Fruit fly (Drosophila melanogaster) whole organism, pupa: ENCODE results near the gene cass.

Source experiments
- CG10348 ChIP-seq: fragments of 200-800 bp; sonication (Bioruptor generic); IDR thresholded peaks from 2 replicates; pipeline ENCODE4 v1.3.6; 2022; ENCODE audit warnings: missing biosample characterization, missing genetic modification characterization
- CG12605 ChIP-seq: fragments of 200-800 bp; sonication (Bioruptor generic); IDR thresholded peaks from 2 replicates; pipeline ENCODE4 v1.3.6; 2022; ENCODE audit warnings: missing biosample characterization, missing genetic modification characterization
- CG13204 ChIP-seq: fragments of 200-800 bp; sonication (Bioruptor generic); optimal IDR thresholded peaks from 2 replicates; lab custom pipeline; 2018; ENCODE audit warnings: missing biosample characterization, mild to moderate bottlenecking, missing genetic modification characterization, moderate library complexity
- CG14655 ChIP-seq: fragments of 200-800 bp; sonication (Bioruptor generic); optimal IDR thresholded peaks from 3 replicates; lab custom pipeline; 2017; ENCODE audit warnings: mild to moderate bottlenecking, missing biosample characterization, missing genetic modification reagents, missing genetic modification characterization
- CG15710 ChIP-seq: fragments of 200-800 bp; sonication (Bioruptor generic); optimal IDR thresholded peaks from 2 replicates; lab custom pipeline; 2018; ENCODE audit warnings: missing biosample characterization, mild to moderate bottlenecking, missing genetic modification characterization, moderate library complexity
- CG17806 ChIP-seq: fragments of 200-800 bp; sonication (Bioruptor generic); optimal IDR thresholded peaks from 2 replicates; lab custom pipeline; 2018; ENCODE audit warnings: missing biosample characterization, mild to moderate bottlenecking, missing genetic modification characterization, moderate library complexity
- CG32121 ChIP-seq: fragments of 200-800 bp; sonication (Bioruptor generic); IDR thresholded peaks from 2 replicates; pipeline ENCODE4 v1.3.6; 2022; ENCODE audit warnings: missing biosample characterization, missing genetic modification characterization
- CG34367 ChIP-seq: fragments of 200-800 bp; sonication (Bioruptor generic); optimal IDR thresholded peaks from 2 replicates; lab custom pipeline; 2018; ENCODE audit warnings: missing biosample characterization, mild to moderate bottlenecking, missing genetic modification characterization
- CG4496 ChIP-seq: fragments of 200-800 bp; sonication (Bioruptor generic); IDR thresholded peaks from 3 replicates; pipeline ENCODE4 v1.3.6; 2022; ENCODE audit warnings: missing biosample characterization, missing genetic modification characterization
- CG8159 ChIP-seq: fragments of 200-800 bp; sonication (Bioruptor generic); optimal IDR thresholded peaks from 3 replicates; lab custom pipeline; 2018; ENCODE audit warnings: missing biosample characterization, mild to moderate bottlenecking, missing genetic modification characterization, moderate library complexity
- CG8301 ChIP-seq: fragments of 200-800 bp; sonication (Bioruptor generic); optimal IDR thresholded peaks from 2 replicates; lab custom pipeline; 2018; ENCODE audit warnings: missing biosample characterization, mild to moderate bottlenecking, missing genetic modification characterization
- CG9948 ChIP-seq: fragments of 200-800 bp; sonication (Bioruptor generic); optimal IDR thresholded peaks from 2 replicates; lab custom pipeline; 2018; ENCODE audit warnings: missing biosample characterization, mild to moderate bottlenecking, missing genetic modification characterization, moderate library complexity
- D1 ChIP-seq: fragments of 200-800 bp; sonication (Bioruptor generic); optimal IDR thresholded peaks from 2 replicates; lab custom pipeline; 2018; ENCODE audit warnings: missing biosample characterization, mild to moderate bottlenecking, missing genetic modification characterization, moderate library complexity
- EcR ChIP-seq: fragments of 200-800 bp; sonication (Bioruptor generic); optimal IDR thresholded peaks from 3 replicates; lab custom pipeline; 2019; ENCODE audit warnings: missing biosample characterization, missing genetic modification characterization, mild to moderate bottlenecking, moderate library complexity, missing genetic modification reagents
- Ets98B ChIP-seq: fragments of 200-800 bp; sonication (Bioruptor generic); IDR thresholded peaks from 2 replicates; pipeline ENCODE4 v1.3.6; 2022; ENCODE audit warnings: missing biosample characterization, missing genetic modification characterization
- Pif1A ChIP-seq: fragments of 200-800 bp; sonication (Bioruptor generic); optimal IDR thresholded peaks from 3 replicates; lab custom pipeline; 2016; ENCODE audit warnings: missing biosample characterization, missing genetic modification characterization
- Pif1B ChIP-seq: fragments of 200-800 bp; sonication (Bioruptor generic); optimal IDR thresholded peaks from 3 replicates; lab custom pipeline; 2016; ENCODE audit warnings: missing biosample characterization, missing genetic modification characterization
- Snoo ChIP-seq: fragments of 200-800 bp; sonication (Bioruptor generic); optimal IDR thresholded peaks from 3 replicates; lab custom pipeline; 2017; ENCODE audit warnings: missing biosample characterization, mild to moderate bottlenecking, missing genetic modification characterization, inconsistent platforms
- fd96Ca ChIP-seq: fragments of 200-800 bp; sonication (Bioruptor generic); IDR thresholded peaks from 3 replicates; pipeline ENCODE4 v1.3.6; 2022; ENCODE audit warnings: missing biosample characterization, missing genetic modification characterization
- gl ChIP-seq: fragments of 200-800 bp; sonication (Bioruptor generic); optimal IDR thresholded peaks from 2 replicates; lab custom pipeline; 2018; ENCODE audit warnings: missing biosample characterization, mild to moderate bottlenecking, missing genetic modification characterization
- rn ChIP-seq: fragments of 200-800 bp; sonication (Bioruptor generic); IDR thresholded peaks from 2 replicates; pipeline ENCODE4 v1.3.6; 2022; ENCODE audit warnings: missing biosample characterization, missing genetic modification characterization

The cass gene

DNA sequence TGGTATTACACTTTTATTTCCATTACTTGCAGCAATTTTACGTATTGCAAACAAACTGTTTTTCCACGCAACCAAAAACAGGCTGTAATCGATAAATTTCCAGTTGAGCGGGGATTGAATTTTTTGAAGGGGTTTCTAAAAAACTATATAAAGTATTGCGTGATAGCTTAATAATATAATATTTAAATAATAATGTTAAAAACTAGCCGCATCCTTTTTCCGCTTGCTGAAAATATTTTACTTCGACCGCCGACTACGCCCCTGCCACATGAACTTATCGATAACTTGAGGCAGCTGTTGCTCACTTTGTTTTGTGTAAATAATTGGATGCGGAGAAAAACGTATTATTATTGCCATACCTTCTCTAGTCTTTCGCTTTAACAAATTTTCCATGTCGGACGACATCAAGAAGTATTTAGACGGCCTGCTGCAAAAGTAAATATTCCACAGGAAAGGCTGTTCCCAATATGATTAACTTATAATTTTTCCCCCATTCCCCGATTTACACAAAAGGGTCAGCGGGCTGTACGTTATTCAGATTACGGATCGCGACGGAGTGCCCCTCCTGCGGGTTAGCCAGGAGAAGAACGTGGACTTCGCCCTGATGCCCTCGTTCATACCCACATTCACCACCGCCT, 3.4 kb upstream of the cass start, which contains the start of the genes fws and Lamtor3:
Gene fws, minus strand, starts transcription at position 87 of the 638 bp plus-strand sequence.
Gene Lamtor3, plus strand, starts transcription at position 289 of the 638 bp plus-strand sequence.
- peak; percentile 98 for TF ChIP-seq Pif1A (GFP tag; lab: Kevin White, UChicago)
- TF ChIP-seq CG8301, result peak; percentile 99
- peak; percentile 100 for TF ChIP-seq CG4496 (GFP tag; lab: Robert Waterston, UW)
- TF ChIP-seq EcR (GFP tag; lab: Kevin White, UChicago), result peak; percentile 41
- peak; percentile 99 for TF ChIP-seq CG14655 (GFP tag; lab: Kevin White, UChicago)
- peak; percentile 99 for TF ChIP-seq rn (GFP tag; lab: Robert Waterston, UW)
- TF ChIP-seq fd96Ca (GFP tag; lab: Robert Waterston, UW), result peak; percentile 100
- TF ChIP-seq CG9948 (tag; lab: Kevin White, UChicago), result peak; percentile 99
- TF ChIP-seq CG15710 (tag; lab: Kevin White, UChicago), result peak; percentile 99
- TF ChIP-seq CG8159 (tag; lab: Kevin White, UChicago), result peak; percentile 99
- peak; percentile 99 for TF ChIP-seq Pif1B
- TF ChIP-seq CG17806 (tag; lab: Kevin White, UChicago), result peak; percentile 99
- TF ChIP-seq CG34367 (tag; lab: Kevin White, UChicago), result peak; percentile 98
- peak; percentile 100 for TF ChIP-seq Ets98B (GFP tag; lab: Robert Waterston, UW)
- TF ChIP-seq D1, result peak; percentile 96
- TF ChIP-seq gl (tag; lab: Kevin White, UChicago), result peak; percentile 95
- peak; percentile 99 for TF ChIP-seq Snoo (tag; lab: Kevin White, UChicago)
- TF ChIP-seq CG32121 (GFP tag; lab: Robert Waterston, UW), result peak; percentile 99
- TF ChIP-seq CG13204 (GFP tag; lab: Kevin White, UChicago), result no peak
- peak; percentile 99 for TF ChIP-seq CG12605
- peak; percentile 98 for TF ChIP-seq CG10348

DNA sequence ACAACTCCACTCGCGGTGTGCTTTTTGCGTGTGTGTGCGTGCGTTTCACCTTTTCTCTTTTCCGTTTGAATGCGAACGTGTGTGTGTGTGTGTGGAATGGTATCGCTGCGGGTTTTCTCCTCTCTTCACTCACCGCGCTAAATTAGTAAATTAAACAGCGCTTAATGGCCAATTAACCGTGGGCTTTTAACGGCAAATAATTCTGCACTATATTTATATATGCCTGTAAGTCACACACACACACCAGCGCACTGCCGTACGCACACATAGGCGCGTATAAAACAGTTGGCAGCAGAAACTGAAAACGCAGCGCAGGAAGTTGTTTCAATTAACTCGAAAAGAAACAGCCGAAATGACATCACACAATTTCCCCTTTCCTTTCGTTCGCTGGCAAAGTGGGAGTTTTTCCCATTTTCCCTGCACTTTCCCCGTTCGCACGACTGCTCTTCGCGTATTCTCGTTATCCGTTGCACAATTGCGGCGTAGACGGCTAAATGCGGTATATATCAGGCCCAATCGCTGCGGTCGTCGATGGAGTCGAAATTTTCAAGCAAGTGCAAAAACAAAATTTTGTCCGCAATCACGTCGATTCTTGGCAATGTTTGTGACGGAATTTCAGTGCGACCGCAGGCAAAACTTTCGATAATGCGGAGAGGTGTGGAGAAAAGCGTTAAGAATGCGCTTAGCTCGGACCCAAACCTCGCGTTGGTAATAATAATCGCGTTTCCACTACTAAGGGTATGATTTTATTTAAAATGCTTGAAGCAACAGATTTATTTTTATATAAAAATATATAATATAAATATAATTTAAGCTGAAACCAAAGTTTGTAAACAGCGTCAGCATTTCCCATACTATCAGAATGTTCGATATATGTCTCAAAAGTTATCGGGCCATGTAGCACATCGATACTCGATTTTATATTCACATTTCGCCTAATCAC, 4.8 kb downstream of the cass start, which contains the start of gene BicD:
Gene BicD, minus strand, starts transcription at position 634 of the 943 bp plus-strand sequence.
- no peak for TF ChIP-seq CG17806 (tag; lab: Kevin White, UChicago)
- TF ChIP-seq Pif1A (GFP tag; lab: Kevin White, UChicago), result no peak
- TF ChIP-seq rn (GFP tag; lab: Robert Waterston, UW), result no peak
- TF ChIP-seq EcR (GFP tag; lab: Kevin White, UChicago), result peak; percentile 20
- TF ChIP-seq CG4496 (GFP tag; lab: Robert Waterston, UW), result peak; percentile 22; the same call in 1 of the 3 replicates
- no peak for TF ChIP-seq CG8301
- TF ChIP-seq CG12605, result 0 out of 2 replicates have a peak, but pooled peaks have one; percentile 20
- TF ChIP-seq CG9948 (tag; lab: Kevin White, UChicago), result no peak
- no peak for TF ChIP-seq CG15710 (tag; lab: Kevin White, UChicago)
- no peak for TF ChIP-seq D1
- TF ChIP-seq CG14655 (GFP tag; lab: Kevin White, UChicago), result no peak
- TF ChIP-seq gl (tag; lab: Kevin White, UChicago), result no peak
- TF ChIP-seq CG8159 (tag; lab: Kevin White, UChicago), result no peak
- peak; percentile 23; the same call in 1 of the 2 replicates for TF ChIP-seq Ets98B (GFP tag; lab: Robert Waterston, UW)
- TF ChIP-seq CG10348, result no peak
- no peak for TF ChIP-seq Snoo (tag; lab: Kevin White, UChicago)
- no peak for TF ChIP-seq CG13204 (GFP tag; lab: Kevin White, UChicago)
- no peak for TF ChIP-seq CG34367 (tag; lab: Kevin White, UChicago)
- TF ChIP-seq CG32121 (GFP tag; lab: Robert Waterston, UW), result no peak
- TF ChIP-seq, all 21 proteins: peak for 4

dm6 chr2L:17471524-17471923, 6.2 kb downstream of the cass start, which contains the start of gene Sgt:
Gene Sgt, plus strand, starts transcription at chr2L:17471603.
- TF ChIP-seq fd96Ca (GFP tag; lab: Robert Waterston, UW) (no peak), CG4496 (GFP tag; lab: Robert Waterston, UW) (no peak), CG14655 (GFP tag; lab: Kevin White, UChicago) (no peak), CG34367 (tag; lab: Kevin White, UChicago) (no peak), Ets98B (GFP tag; lab: Robert Waterston, UW) (no peak), CG12605 (no peak), Pif1B (no peak), EcR (GFP tag; lab: Kevin White, UChicago) (no peak), CG8301 (no peak), CG8159 (tag; lab: Kevin White, UChicago) (no peak), gl (tag; lab: Kevin White, UChicago) (no peak), CG9948 (tag; lab: Kevin White, UChicago) (no peak), CG15710 (tag; lab: Kevin White, UChicago) (no peak), CG13204 (GFP tag; lab: Kevin White, UChicago) (no peak), Snoo (tag; lab: Kevin White, UChicago) (no peak), CG17806 (tag; lab: Kevin White, UChicago) (no peak), CG10348 (no peak), rn (GFP tag; lab: Robert Waterston, UW) (no peak), Pif1A (GFP tag; lab: Kevin White, UChicago) (no peak), CG32121 (GFP tag; lab: Robert Waterston, UW) (no peak)

DNA sequence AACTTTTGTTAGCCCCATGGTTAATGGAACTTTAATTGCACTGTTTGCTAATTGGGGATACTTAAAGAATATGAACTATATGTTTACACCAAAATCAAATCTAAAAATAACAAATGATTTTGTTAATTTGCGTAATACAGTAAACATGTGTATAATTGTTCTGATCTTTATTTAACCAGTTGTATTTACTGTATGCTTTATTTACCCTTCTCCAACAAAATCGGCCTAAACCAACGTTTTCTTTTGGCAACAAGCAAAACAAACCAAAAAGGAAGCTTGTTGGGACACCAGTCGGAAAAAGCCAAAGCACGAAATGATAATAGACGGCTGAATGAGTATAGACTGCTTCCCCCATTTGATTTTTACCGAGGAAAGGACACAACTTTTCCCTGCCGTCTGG, 7.1 kb downstream of the cass start:
- TF ChIP-seq EcR (GFP tag; lab: Kevin White, UChicago) (no peak), CG8301 (no peak)
